Worm (Caenorhabditis elegans): Measurements from ENCODE around the gene sri-31.

The sri-31 gene

ce11 chrII:3044023-3044422 lies 6.8 kb upstream of the sri-31 start, which contains the start of gene sri-29:
Gene sri-29 (plus strand): TSS chrII:3044323.
- no peak for TF ChIP-seq nhr-21 (tag; optimal IDR thresholded peaks at IDR 0.05)
- TF ChIP-seq lin-13 (GFP tag; optimal IDR thresholded peaks at IDR 0.05), result no peak
- no peak for TF ChIP-seq nhr-10 (tag; optimal IDR thresholded peaks at IDR 0.05)
- no peak for TF ChIP-seq nhr-77 (tag; optimal IDR thresholded peaks at IDR 0.05)
- no peak for TF ChIP-seq skn-1 (tag; optimal IDR thresholded peaks at IDR 0.05)
- TF ChIP-seq unc-62 (GFP tag; optimal IDR thresholded peaks at IDR 0.05), result no peak
- no peak for TF ChIP-seq ceh-16 (tag; optimal IDR thresholded peaks at IDR 0.05)
- no peak for TF ChIP-seq mbf-1 (tag; optimal IDR thresholded peaks at IDR 0.05)

- TF ChIP-seq lsy-2 (tag; optimal IDR thresholded peaks at IDR 0.05) (no peak), mab-5 (tag; optimal IDR thresholded peaks at IDR 0.05) (no peak), nhr-77 (tag; optimal IDR thresholded peaks at IDR 0.05) (no peak), ceh-16 (tag; optimal IDR thresholded peaks at IDR 0.05) (no peak), blmp-1 (tag; optimal IDR thresholded peaks at IDR 0.05; ENCODE audit: insufficient read depth) (no peak), nhr-21 (tag; optimal IDR thresholded peaks at IDR 0.05) (no peak), F13H6.1 (tag; optimal IDR thresholded peaks at IDR 0.05) (no peak), snpc-4 (tag; optimal IDR thresholded peaks at IDR 0.05) (no peak), nhr-237 (tag; optimal IDR thresholded peaks at IDR 0.05) (no peak), ama-1 (optimal IDR thresholded peaks at IDR 0.05) (no peak), ztf-1 (GFP tag; conservative IDR thresholded peaks at IDR 0.05) (no peak), mdl-1 (tag; optimal IDR thresholded peaks at IDR 0.05) (no peak), fos-1 (tag; optimal IDR thresholded peaks at IDR 0.05) (no peak)
Observed at ce11 chrII:3045422-3045821, 5.4 kb upstream of the sri-31 start.

- no peak for TF ChIP-seq C34F6.9 (tag; optimal IDR thresholded peaks at IDR 0.05)
- no peak for TF ChIP-seq nhr-11 (tag; optimal IDR thresholded peaks at IDR 0.05)
- TF ChIP-seq R02D3.7 (tag; optimal IDR thresholded peaks at IDR 0.05), result no peak
- TF ChIP-seq mbf-1 (tag; optimal IDR thresholded peaks at IDR 0.05), result no peak
- TF ChIP-seq mab-5 (tag; optimal IDR thresholded peaks at IDR 0.05), result no peak
- TF ChIP-seq ztf-1 (GFP tag; conservative IDR thresholded peaks at IDR 0.05), result no peak
- no peak for TF ChIP-seq peb-1 (tag; optimal IDR thresholded peaks at IDR 0.05)
- no peak for TF ChIP-seq crh-2 (tag; optimal IDR thresholded peaks at IDR 0.05)
- TF ChIP-seq ZK546.5 (tag; optimal IDR thresholded peaks at IDR 0.05), result no peak
- no peak for TF ChIP-seq unc-39 (tag; optimal IDR thresholded peaks at IDR 0.05)
- TF ChIP-seq F13H6.1 (tag; optimal IDR thresholded peaks at IDR 0.05), result no peak
- no peak for TF ChIP-seq sma-9 (GFP tag; optimal IDR thresholded peaks at IDR 0.05)
- TF ChIP-seq sma-9 (tag; optimal IDR thresholded peaks at IDR 0.05), result no peak
- TF ChIP-seq dmd-4 (tag; optimal IDR thresholded peaks at IDR 0.05), result no peak
- TF ChIP-seq ama-1 (optimal IDR thresholded peaks at IDR 0.05), result no peak
Observed at ce11 chrII:3045875-3046274, 4.9 kb upstream of the sri-31 start, which contains the start of gene sri-30. Gene sri-30 (plus strand): TSS chrII:3046175.

DNA sequence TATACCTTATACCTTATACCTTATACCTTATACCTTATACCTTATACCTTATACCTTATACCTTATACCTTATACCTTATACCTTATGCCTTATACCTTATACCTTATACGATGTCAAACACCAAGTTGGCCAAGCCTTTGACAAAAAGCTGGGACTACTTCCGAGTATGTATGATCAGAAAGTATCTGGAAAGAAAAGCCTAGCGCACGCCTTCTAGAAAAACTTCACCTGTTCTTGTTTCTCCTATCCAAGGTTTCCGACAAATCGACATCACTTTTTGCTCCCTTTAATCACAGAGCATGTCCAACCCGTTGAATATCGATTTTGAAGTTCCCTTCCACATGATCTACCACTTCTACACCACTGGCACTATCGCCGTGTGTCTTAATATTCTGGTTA lies 2.4 kb upstream of the sri-31 start, which contains the start of gene sri-28:
Gene sri-28, plus strand, starts transcription at position 301 of the 400 bp plus-strand sequence.
- TF ChIP-seq peb-1 (tag; optimal IDR thresholded peaks at IDR 0.05) (no peak), C34F6.9 (tag; optimal IDR thresholded peaks at IDR 0.05) (no peak), snpc-4 (tag; optimal IDR thresholded peaks at IDR 0.05) (no peak), skn-1 (tag; optimal IDR thresholded peaks at IDR 0.05) (no peak), unc-62 (GFP tag; optimal IDR thresholded peaks at IDR 0.05) (no peak), unc-39 (tag; optimal IDR thresholded peaks at IDR 0.05) (no peak), ceh-16 (tag; optimal IDR thresholded peaks at IDR 0.05) (no peak), Y55F3AM.14 (GFP tag; optimal IDR thresholded peaks at IDR 0.05) (no peak), alr-1 (tag; optimal IDR thresholded peaks at IDR 0.05) (no peak), ztf-4 (tag; optimal IDR thresholded peaks at IDR 0.05) (no peak), dmd-4 (tag; optimal IDR thresholded peaks at IDR 0.05) (no peak), sma-3 (GFP tag; optimal IDR thresholded peaks at IDR 0.05) (no peak), nhr-10 (tag; optimal IDR thresholded peaks at IDR 0.05) (no peak), ztf-11 (tag; optimal IDR thresholded peaks at IDR 0.05) (no peak), mdl-1 (tag; optimal IDR thresholded peaks at IDR 0.05) (no peak)

- TF ChIP-seq nhr-11 (tag; optimal IDR thresholded peaks at IDR 0.05), result no peak
- TF ChIP-seq nhr-77 (tag; optimal IDR thresholded peaks at IDR 0.05), result no peak
- no peak for TF ChIP-seq unc-62 (GFP tag; optimal IDR thresholded peaks at IDR 0.05)
- TF ChIP-seq skn-1 (tag; optimal IDR thresholded peaks at IDR 0.05), result no peak
- no peak for TF ChIP-seq nhr-129 (tag; optimal IDR thresholded peaks at IDR 0.05)
- TF ChIP-seq mdl-1 (tag; optimal IDR thresholded peaks at IDR 0.05), result no peak
Observed at ce11 chrII:3048989-3049388, 1.8 kb upstream of the sri-31 start.
